Worm (Caenorhabditis elegans): ENCODE data around the gene C02B10.3.

DNA sequence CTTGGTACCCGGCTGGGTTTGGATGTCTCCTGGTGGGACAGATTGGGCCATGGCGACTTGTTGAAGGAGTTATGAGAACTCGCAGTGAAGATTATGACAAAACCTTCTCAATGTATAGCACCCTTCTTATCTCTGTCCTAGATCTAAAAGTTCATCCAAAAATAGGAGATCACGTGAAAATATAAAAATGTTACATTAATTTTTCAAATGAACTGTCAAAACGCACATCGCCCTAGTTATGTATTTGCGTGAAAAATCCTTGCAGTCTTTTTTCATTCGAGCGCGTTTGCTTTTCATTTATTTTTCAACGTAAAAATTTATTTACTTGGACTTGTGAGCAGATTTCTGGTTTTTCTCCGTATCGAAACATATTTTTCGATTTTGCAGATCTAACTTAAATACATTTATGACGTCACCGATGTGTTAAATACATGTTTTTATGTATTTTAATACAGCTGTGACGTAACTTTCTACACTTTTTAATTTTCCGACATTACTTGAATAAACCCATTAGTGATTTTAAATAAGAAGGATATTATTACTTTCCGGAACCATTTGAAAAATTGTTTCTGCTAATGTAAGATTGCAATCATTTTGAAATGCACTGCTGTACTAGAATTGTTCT, 47.0 kb downstream of the C02B10.3 start, which contains the start of gene msp-55:
- TF ChIP-seq fkh-8 (tag; optimal IDR thresholded peaks at IDR 0.05) (no peak), ztf-11 (tag; optimal IDR thresholded peaks at IDR 0.05) (no peak), tbx-2 (tag; optimal IDR thresholded peaks at IDR 0.05) (no peak), unc-62 (GFP tag; optimal IDR thresholded peaks at IDR 0.05) (no peak), lir-3 (tag; optimal IDR thresholded peaks at IDR 0.05; ENCODE audit: poor library complexity) (no peak), nhr-47 (tag; optimal IDR thresholded peaks at IDR 0.05) (no peak), aly-2 (tag; optimal IDR thresholded peaks at IDR 0.05) (no peak)

All from whole organism, L1 larva.